Worm (Caenorhabditis elegans): ENCODE measurements around the gene ppt-1.

DNA sequence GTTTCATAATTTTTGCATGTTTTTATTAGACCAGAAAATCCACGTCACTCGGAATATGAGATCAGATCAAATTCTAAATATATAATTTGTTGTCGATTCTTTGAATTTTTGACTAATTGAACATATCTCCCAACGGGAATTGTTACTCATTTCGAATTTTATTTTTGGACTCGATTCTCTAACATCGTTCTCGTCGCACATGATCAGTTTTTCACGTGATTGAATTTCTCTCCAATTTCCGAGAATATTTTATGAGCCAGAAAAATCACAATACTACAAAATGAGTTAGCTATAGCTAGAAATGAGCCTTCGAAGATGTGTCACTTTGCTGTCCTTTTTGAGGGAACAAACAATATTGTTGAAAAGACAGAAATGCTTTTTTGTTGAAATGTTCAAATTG lies 4.6 kb upstream of the ppt-1 start:
- no peak for TF ChIP-seq flt-1 (GFP tag; IDR thresholded peaks at IDR 0.05)
- TF ChIP-seq klf-2 (GFP tag; conservative IDR thresholded peaks at IDR 0.05), result no peak
- TF ChIP-seq cog-1 (tag; optimal IDR thresholded peaks at IDR 0.05), result no peak
- TF ChIP-seq med-1 (GFP tag; optimal IDR thresholded peaks at IDR 0.05; ENCODE audit: insufficient read depth), result no peak
- TF ChIP-seq ztf-23 (GFP tag; IDR thresholded peaks at IDR 0.05), result no peak
- TF ChIP-seq T22C8.4 (GFP tag; IDR thresholded peaks at IDR 0.05), result no peak
- TF ChIP-seq ztf-29 (GFP tag; IDR thresholded peaks at IDR 0.05), result no peak
- TF ChIP-seq ref-1 (GFP tag; conservative IDR thresholded peaks at IDR 0.05), result no peak
- no peak for TF ChIP-seq tab-1 (GFP tag; IDR thresholded peaks at IDR 0.05)
